Fruit fly (Drosophila melanogaster): Measurements from ENCODE around the gene nbs.

Gene nbs

dm6 chr3L:9684871-9685270 lies 38.1 kb downstream of the nbs start, which contains the start of gene CG16719:
CG16719 (plus strand) TSS chr3L:9685171.
- no peak for TF ChIP-seq EcR (GFP tag; optimal IDR thresholded peaks at IDR 0.05)
- no peak for TF ChIP-seq usp (GFP tag; optimal IDR thresholded peaks at IDR 0.05)
- no peak for TF ChIP-seq psq (optimal IDR thresholded peaks at IDR 0.05)
- no peak for TF ChIP-seq pan (optimal IDR thresholded peaks at IDR 0.05)
- TF ChIP-seq CG8478 (optimal IDR thresholded peaks at IDR 0.05) = no peak
- no peak for TF ChIP-seq Dll (optimal IDR thresholded peaks at IDR 0.05)

- TF ChIP-seq pan (optimal IDR thresholded peaks at IDR 0.05) (no peak), EcR (GFP tag; optimal IDR thresholded peaks at IDR 0.05) (no peak), usp (GFP tag; optimal IDR thresholded peaks at IDR 0.05) (no peak), psq (optimal IDR thresholded peaks at IDR 0.05) (no peak), CG8478 (optimal IDR thresholded peaks at IDR 0.05) (no peak), Dll (optimal IDR thresholded peaks at IDR 0.05) (no peak)
Measured at dm6 chr3L:9680968-9681367, 42.0 kb downstream of the nbs start, which contains the start of gene alphaTub67C. alphaTub67C (plus strand) TSS chr3L:9681268.

- no peak for TF ChIP-seq EcR (GFP tag; optimal IDR thresholded peaks at IDR 0.05)
- TF ChIP-seq Dll (optimal IDR thresholded peaks at IDR 0.05) = no peak
- no peak for TF ChIP-seq psq (optimal IDR thresholded peaks at IDR 0.05)
- no peak for TF ChIP-seq pan (optimal IDR thresholded peaks at IDR 0.05)
- no peak for TF ChIP-seq usp (GFP tag; optimal IDR thresholded peaks at IDR 0.05)
- TF ChIP-seq CG8478 (optimal IDR thresholded peaks at IDR 0.05) = no peak
Measured at dm6 chr3L:9678994-9679393, 44.0 kb downstream of the nbs start, which contains the start of the genes fry and CG16717. fry (minus strand) TSS chr3L:9679103. CG16717 (plus strand) TSS chr3L:9679201.

- TF ChIP-seq usp (GFP tag; optimal IDR thresholded peaks at IDR 0.05) = no peak
Measured at dm6 chr3L:9678007-9678497, 44.9 kb downstream of the nbs start.

dm6 chr3L:9677260-9677659 lies 45.7 kb downstream of the nbs start:
- TF ChIP-seq Dll (optimal IDR thresholded peaks at IDR 0.05) (no peak), CG8478 (optimal IDR thresholded peaks at IDR 0.05) (no peak), pan (optimal IDR thresholded peaks at IDR 0.05) (no peak)

dm6 chr3L:9675528-9675963 lies 47.4 kb downstream of the nbs start:
- TF ChIP-seq CG8478 (optimal IDR thresholded peaks at IDR 0.05) (no peak), usp (GFP tag; optimal IDR thresholded peaks at IDR 0.05) (no peak), pan (optimal IDR thresholded peaks at IDR 0.05) (no peak), psq (optimal IDR thresholded peaks at IDR 0.05) (no peak), EcR (GFP tag; optimal IDR thresholded peaks at IDR 0.05) (no peak), Dll (optimal IDR thresholded peaks at IDR 0.05) (no peak)

dm6 chr3L:9674300-9674699 lies 48.7 kb downstream of the nbs start:
- TF ChIP-seq EcR (GFP tag; optimal IDR thresholded peaks at IDR 0.05) = no peak
- TF ChIP-seq CG8478 (optimal IDR thresholded peaks at IDR 0.05) = no peak
- no peak for TF ChIP-seq psq (optimal IDR thresholded peaks at IDR 0.05)
- TF ChIP-seq usp (GFP tag; optimal IDR thresholded peaks at IDR 0.05) = no peak
- TF ChIP-seq Dll (optimal IDR thresholded peaks at IDR 0.05) = no peak
- TF ChIP-seq pan (optimal IDR thresholded peaks at IDR 0.05) = no peak

- no peak for TF ChIP-seq CG8478 (optimal IDR thresholded peaks at IDR 0.05)
- TF ChIP-seq psq (optimal IDR thresholded peaks at IDR 0.05) = no peak
- no peak for TF ChIP-seq EcR (GFP tag; optimal IDR thresholded peaks at IDR 0.05)
- no peak for TF ChIP-seq usp (GFP tag; optimal IDR thresholded peaks at IDR 0.05)
- TF ChIP-seq Dll (optimal IDR thresholded peaks at IDR 0.05) = no peak
- TF ChIP-seq pan (optimal IDR thresholded peaks at IDR 0.05) = peak; percentile 17
Measured at dm6 chr3L:9671372-9671771, 51.6 kb downstream of the nbs start.
